Fruit fly (Drosophila melanogaster): Measurements from ENCODE around the gene CG7120.

- TF ChIP-seq CTCF (optimal IDR thresholded peaks at IDR 0.05) (no peak), CG8478 (optimal IDR thresholded peaks at IDR 0.05) (no peak)
Measured at dm6 chr3L:8411439-8411897, 15.7 kb downstream of the CG7120 start, which contains the start of gene Exo70.

Measured in S2 (cell line).